Fruit fly (Drosophila melanogaster): ENCODE data around the gene CG12994.

The CG12994 gene

dm6 chrX:17443880-17444279 is at the start of gene CG12994, which contains the start of gene CG46464:
TSS of gene CG12994 (minus strand) at chrX:17443994.
TSS of gene CG46464 (minus strand) at chrX:17443994.
- no peak for TF ChIP-seq CG17801 (GFP tag; optimal IDR thresholded peaks at IDR 0.05; ENCODE audit: partially characterized antibody)

- TF ChIP-seq CG17801 (GFP tag; optimal IDR thresholded peaks at IDR 0.05; ENCODE audit: partially characterized antibody) = peak; percentile 78
These were observed 47.4 kb upstream of the CG12994 start for dm6 chrX:17491184-17491583.

DNA sequence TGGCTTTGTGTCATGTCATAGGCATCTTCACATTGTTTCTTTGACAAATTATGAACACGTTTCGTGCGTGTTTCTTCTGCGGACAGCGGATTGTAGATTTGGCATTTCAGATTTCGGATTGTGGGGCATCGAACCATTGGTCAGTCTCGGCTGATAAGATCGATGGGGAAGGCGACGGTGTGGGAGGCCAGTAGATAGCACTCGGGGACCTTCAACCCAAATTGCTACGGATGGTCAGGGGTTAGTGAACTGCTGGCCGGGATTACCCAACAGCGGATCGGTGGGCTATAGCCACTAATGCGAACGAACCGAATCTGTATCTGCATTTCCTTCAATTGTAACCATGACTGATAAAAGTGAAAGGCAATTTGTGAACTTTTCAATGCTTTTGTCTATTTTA is 46.7 kb upstream of the CG12994 start:
- TF ChIP-seq CG17801 (GFP tag; optimal IDR thresholded peaks at IDR 0.05; ENCODE audit: partially characterized antibody) = no peak

DNA sequence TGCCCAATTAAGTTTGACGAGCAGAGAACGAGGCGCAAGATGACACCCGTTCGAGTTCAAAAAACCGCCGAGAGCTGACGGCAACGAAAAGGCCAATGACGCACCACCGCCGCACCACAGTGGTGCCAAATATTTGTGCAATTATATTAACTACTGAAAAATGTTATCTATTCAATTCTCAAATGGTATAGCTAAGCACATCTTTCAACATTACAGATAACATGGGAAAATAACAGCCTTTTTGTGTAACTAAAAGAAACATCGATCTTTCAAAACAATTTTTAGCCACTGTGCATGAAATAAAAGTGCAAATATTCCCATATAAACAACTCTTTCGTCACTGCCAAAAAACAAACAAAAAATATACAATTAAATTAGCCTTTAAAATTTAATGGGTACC is 46.1 kb upstream of the CG12994 start:
- TF ChIP-seq CG17801 (GFP tag; optimal IDR thresholded peaks at IDR 0.05; ENCODE audit: partially characterized antibody) = peak; percentile 32

- TF ChIP-seq CG17801 (GFP tag; optimal IDR thresholded peaks at IDR 0.05; ENCODE audit: partially characterized antibody) = no peak
These were observed 44.6 kb upstream of the CG12994 start for dm6 chrX:17488422-17488821.

DNA sequence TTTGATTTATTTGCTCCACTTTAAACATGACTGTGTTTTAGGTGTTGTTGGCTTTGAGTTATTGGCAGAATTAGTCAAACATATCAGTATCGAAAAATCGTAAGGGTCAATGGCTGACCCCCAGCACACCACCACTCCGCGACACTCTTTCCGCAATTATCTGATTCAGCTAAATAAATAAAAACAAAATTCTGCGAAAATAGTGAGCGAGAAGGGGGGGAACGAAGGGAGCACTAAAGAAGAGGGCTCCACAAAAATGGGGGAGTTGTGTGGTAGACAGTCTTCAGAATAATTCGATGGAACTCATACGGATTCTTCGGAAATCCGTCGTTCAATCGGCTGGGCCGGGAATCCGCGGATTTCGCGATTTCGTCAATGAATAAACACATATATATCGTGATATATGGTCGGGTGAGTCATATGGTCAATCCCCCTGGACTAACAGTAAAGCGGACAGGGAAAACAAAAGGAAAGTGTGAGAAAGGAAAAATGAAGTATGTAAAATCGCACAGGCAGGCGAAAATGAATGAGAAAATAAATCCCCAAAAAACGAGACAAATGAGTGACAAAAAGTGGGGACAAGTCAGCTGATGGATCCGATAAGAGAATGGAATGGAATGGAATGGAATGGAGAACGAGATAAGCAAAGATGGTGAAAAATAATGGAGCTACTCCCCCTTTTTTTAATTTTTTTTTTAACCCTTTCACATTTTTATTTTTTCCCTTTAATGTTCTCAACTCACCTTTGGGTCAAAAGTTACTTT is 41.7 kb upstream of the CG12994 start:
- no peak for TF ChIP-seq CG17801 (GFP tag; optimal IDR thresholded peaks at IDR 0.05; ENCODE audit: partially characterized antibody)

- TF ChIP-seq CG17801 (GFP tag; optimal IDR thresholded peaks at IDR 0.05; ENCODE audit: partially characterized antibody) = no peak
These were observed 40.5 kb upstream of the CG12994 start for dm6 chrX:17484152-17484807.

dm6 chrX:17482808-17483207 is 39.0 kb upstream of the CG12994 start:
- peak; percentile 31 for TF ChIP-seq CG17801 (GFP tag; optimal IDR thresholded peaks at IDR 0.05; ENCODE audit: partially characterized antibody)

DNA sequence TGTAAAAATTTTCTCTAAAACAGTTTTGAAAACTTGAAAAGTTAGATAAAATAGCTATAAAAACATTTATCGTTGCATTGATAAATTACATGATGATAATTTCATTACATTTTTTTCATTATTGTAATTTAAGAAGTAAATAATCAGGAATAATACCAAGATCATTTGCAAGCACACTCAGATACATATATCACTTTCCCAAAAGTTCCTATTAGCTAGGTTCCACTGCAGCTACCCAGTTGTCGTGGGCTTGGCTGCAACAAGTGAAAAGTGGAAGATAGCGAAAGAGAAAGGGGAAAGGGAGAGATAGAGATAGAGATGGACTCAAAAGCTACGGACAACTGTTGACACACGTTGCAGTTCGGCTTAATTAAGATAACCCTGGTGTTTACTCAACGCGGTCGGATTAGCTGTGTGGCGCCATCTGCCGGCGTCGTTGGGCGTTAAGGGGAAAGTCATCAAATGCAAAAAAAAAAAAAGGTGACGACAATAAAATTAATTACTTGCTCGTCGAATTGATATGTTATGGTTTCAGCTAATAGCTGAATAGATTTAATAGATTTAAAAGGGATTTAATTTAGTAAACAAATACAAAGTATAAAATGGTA is 38.0 kb upstream of the CG12994 start:
- no peak for TF ChIP-seq CG17801 (GFP tag; optimal IDR thresholded peaks at IDR 0.05; ENCODE audit: partially characterized antibody)

DNA sequence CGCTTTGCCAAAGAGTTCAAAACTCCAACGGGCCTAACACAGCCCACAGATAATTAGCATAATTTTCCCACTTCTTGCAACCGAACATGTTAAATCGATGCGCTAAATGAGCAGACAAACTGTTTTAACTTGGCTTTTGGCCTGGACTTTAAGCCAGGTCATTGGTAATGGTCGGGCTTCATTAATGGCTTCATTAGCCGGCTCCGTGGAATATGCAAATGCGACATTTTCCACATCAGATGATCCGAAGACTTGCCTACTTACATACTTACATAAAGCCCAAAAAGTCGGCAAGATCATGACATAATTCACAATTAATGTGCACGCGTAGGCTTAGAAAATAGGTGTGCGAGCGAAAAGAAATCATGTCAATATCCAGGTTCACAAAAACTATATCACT is 34.6 kb upstream of the CG12994 start:
- no peak for TF ChIP-seq CG17801 (GFP tag; optimal IDR thresholded peaks at IDR 0.05; ENCODE audit: partially characterized antibody)

- no peak for TF ChIP-seq CG17801 (GFP tag; optimal IDR thresholded peaks at IDR 0.05; ENCODE audit: partially characterized antibody)
These were observed 33.2 kb upstream of the CG12994 start for dm6 chrX:17476999-17477398.

- TF ChIP-seq CG17801 (GFP tag; optimal IDR thresholded peaks at IDR 0.05; ENCODE audit: partially characterized antibody) = no peak
These were observed 30.1 kb upstream of the CG12994 start for dm6 chrX:17473879-17474278.

DNA sequence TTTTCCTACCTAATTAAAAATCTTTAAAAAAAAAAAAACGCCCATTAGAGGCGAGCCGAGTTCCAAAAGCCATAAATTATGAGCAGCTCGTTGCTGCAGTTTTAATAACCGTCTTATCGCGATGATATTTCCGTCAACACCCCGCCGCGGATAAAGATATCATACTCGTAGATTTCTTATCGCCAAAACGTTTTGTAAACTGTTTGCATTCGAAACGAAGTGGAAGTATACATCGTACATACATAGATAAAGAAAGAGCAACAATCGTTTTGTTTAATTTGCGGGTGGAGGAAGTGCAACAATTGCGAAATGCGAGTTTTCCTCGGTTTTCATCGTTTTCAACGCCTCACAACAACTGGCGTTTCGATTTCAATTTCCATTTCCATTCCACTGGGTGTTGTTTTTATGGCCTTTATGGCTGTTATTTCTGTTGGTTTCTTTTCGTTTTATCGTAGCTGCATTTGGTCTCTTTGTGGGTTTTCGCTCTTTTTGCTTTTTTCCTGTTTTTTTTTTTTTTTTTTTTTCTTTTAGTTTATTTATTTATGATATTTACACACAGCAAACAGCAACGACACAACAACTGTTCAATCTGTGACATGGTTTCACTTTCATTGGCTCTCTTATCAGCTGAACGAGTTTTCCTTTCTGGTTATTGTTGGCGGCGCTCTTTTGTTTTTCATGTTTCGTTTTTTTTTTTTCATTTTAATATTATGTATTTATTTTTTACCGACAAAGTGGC is 29.3 kb upstream of the CG12994 start:
- TF ChIP-seq CG17801 (GFP tag; optimal IDR thresholded peaks at IDR 0.05; ENCODE audit: partially characterized antibody) = no peak

dm6 chrX:17472467-17472866 is 28.7 kb upstream of the CG12994 start:
- no peak for TF ChIP-seq CG17801 (GFP tag; optimal IDR thresholded peaks at IDR 0.05; ENCODE audit: partially characterized antibody)

DNA sequence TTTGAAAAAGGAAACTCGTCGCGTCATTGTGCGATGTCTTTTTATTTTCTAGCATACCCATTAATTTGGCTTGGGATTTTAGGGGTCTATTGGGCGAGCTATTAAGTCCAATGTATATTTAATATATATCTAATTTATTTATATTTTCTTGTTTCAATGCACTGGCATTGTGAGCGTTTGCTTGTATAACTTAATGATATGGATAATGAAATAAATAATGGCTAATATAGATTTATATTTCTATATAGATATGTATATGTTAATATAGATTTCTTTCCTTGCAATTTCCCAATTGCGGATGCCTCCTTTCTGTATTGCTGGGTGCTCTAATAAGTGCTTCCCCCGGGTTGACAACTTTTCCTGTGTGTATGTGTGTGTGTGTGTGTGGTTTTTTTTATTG is 27.8 kb upstream of the CG12994 start:
- TF ChIP-seq CG17801 (GFP tag; optimal IDR thresholded peaks at IDR 0.05; ENCODE audit: partially characterized antibody) = no peak

All from ovary, adult (tissue).